Fruit fly (Drosophila melanogaster) whole organism, embryonic: ENCODE measurements around the gene CG43679.

Source experiments
- BtbVII ChIP-seq: fragments of 200-800 bp; sonication (Bioruptor generic); optimal IDR thresholded peaks from 3 replicates; lab custom pipeline; 2017; ENCODE audit warnings: missing biosample characterization, mild to moderate bottlenecking, missing genetic modification characterization
- CG10209 ChIP-seq: fragments of 200-800 bp; sonication (Bioruptor generic); optimal IDR thresholded peaks from 3 replicates; lab custom pipeline; 2017; ENCODE audit warnings: missing biosample characterization, mild to moderate bottlenecking, missing genetic modification characterization, missing genetic modification reagents
- CG1024 ChIP-seq: fragments of 200-800 bp; sonication (Bioruptor generic); IDR thresholded peaks from 2 replicates; pipeline ENCODE4 v1.3.6; 2022; ENCODE audit warnings: missing biosample characterization, missing genetic modification characterization
- CG10274 ChIP-seq: fragments of 200-800 bp; sonication (Bioruptor generic); optimal IDR thresholded peaks from 3 replicates; lab custom pipeline; 2017; ENCODE audit warnings: missing biosample characterization, mild to moderate bottlenecking, missing genetic modification characterization
- CG10431 ChIP-seq: fragments of 200-800 bp; sonication (Bioruptor generic); optimal IDR thresholded peaks from 3 replicates; lab custom pipeline; 2018; ENCODE audit warnings: missing biosample characterization, mild to moderate bottlenecking, missing genetic modification characterization
- CG10543 ChIP-seq: fragments of 200-800 bp; sonication (Bioruptor generic); optimal IDR thresholded peaks from 3 replicates; lab custom pipeline; 2017; ENCODE audit warnings: missing biosample characterization, mild to moderate bottlenecking, missing genetic modification characterization, moderate library complexity
- CG11085 ChIP-seq: fragments of 200-800 bp; sonication (Bioruptor generic); IDR thresholded peaks from 2 replicates; pipeline ENCODE4 v1.3.6; 2022; ENCODE audit warnings: missing biosample characterization, missing genetic modification characterization
- CG12659 ChIP-seq: fragments of 200-800 bp; sonication (Bioruptor generic); optimal IDR thresholded peaks from 3 replicates; lab custom pipeline; 2017; ENCODE audit warnings: mild to moderate bottlenecking, missing biosample characterization, missing genetic modification reagents, missing genetic modification characterization
- CG13775 ChIP-seq: fragments of 200-800 bp; sonication (Bioruptor generic); optimal IDR thresholded peaks from 3 replicates; lab custom pipeline; 2017; ENCODE audit warnings: missing biosample characterization, mild to moderate bottlenecking, missing genetic modification characterization
- CG15011 ChIP-seq: fragments of 200-800 bp; sonication (Bioruptor generic); optimal IDR thresholded peaks from 3 replicates; lab custom pipeline; 2018; ENCODE audit warnings: missing biosample characterization, mild to moderate bottlenecking, missing genetic modification characterization
- CG15696 ChIP-seq: fragments of 200-800 bp; sonication (Bioruptor generic); optimal IDR thresholded peaks from 2 replicates; lab custom pipeline; 2019; ENCODE audit warnings: missing biosample characterization, mild to moderate bottlenecking, missing genetic modification characterization, moderate library complexity
- CG17359 ChIP-seq: fragments of 200-800 bp; sonication (Bioruptor generic); optimal IDR thresholded peaks from 3 replicates; lab custom pipeline; 2018; ENCODE audit warnings: missing biosample characterization, mild to moderate bottlenecking, missing genetic modification characterization, moderate library complexity
- CG18599 ChIP-seq: fragments of 200-800 bp; sonication (Bioruptor generic); optimal IDR thresholded peaks from 3 replicates; lab custom pipeline; 2017; ENCODE audit warnings: missing biosample characterization, missing genetic modification characterization, mild to moderate bottlenecking, moderate library complexity, missing genetic modification reagents
- CG2678 ChIP-seq: fragments of 200-800 bp; sonication (Bioruptor generic); optimal IDR thresholded peaks from 3 replicates; lab custom pipeline; 2019; ENCODE audit warnings: missing biosample characterization, mild to moderate bottlenecking, missing genetic modification characterization, moderate library complexity
- CG30403 ChIP-seq: fragments of 200-800 bp; sonication (Bioruptor generic); optimal IDR thresholded peaks from 3 replicates; lab custom pipeline; 2016; ENCODE audit warnings: missing biosample characterization, missing genetic modification characterization
- CG31224 ChIP-seq: fragments of 200-800 bp; sonication (Bioruptor generic); IDR thresholded peaks from 2 replicates; pipeline ENCODE4 v1.3.6; 2022; ENCODE audit warnings: missing biosample characterization, missing genetic modification characterization
- CG31441 ChIP-seq: fragments of 200-800 bp; sonication (Bioruptor generic); IDR thresholded peaks from 2 replicates; pipeline ENCODE4 v1.3.6; 2022; ENCODE audit warnings: missing biosample characterization, missing genetic modification characterization
- CG4328 ChIP-seq: fragments of 200-800 bp; sonication (Bioruptor generic); optimal IDR thresholded peaks from 3 replicates; lab custom pipeline; 2017; ENCODE audit warnings: missing biosample characterization, missing genetic modification reagents, missing genetic modification characterization
- CG43689 ChIP-seq: fragments of 200-800 bp; sonication (Bioruptor generic); IDR thresholded peaks from 2 replicates; pipeline ENCODE4 v1.3.6; 2022; ENCODE audit warnings: missing biosample characterization, missing genetic modification characterization
- CG4854 ChIP-seq: fragments of 200-800 bp; sonication (Bioruptor generic); optimal IDR thresholded peaks from 2 replicates; lab custom pipeline; 2016; ENCODE audit warnings: missing biosample characterization, missing genetic modification characterization, inconsistent platforms
- CG5953 ChIP-seq: fragments of 200-800 bp; sonication (Bioruptor generic); IDR thresholded peaks from 2 replicates; pipeline ENCODE4 v1.3.6; 2022; ENCODE audit warnings: missing biosample characterization, missing genetic modification characterization
- CG7786 ChIP-seq: fragments of 200-800 bp; sonication (Bioruptor generic); optimal IDR thresholded peaks from 2 replicates; lab custom pipeline; 2016; ENCODE audit warnings: missing biosample characterization, missing genetic modification characterization
- CG7928 ChIP-seq: fragments of 200-800 bp; sonication (Bioruptor generic); optimal IDR thresholded peaks from 2 replicates; lab custom pipeline; 2017; ENCODE audit warnings: missing biosample characterization, mild to moderate bottlenecking, missing genetic modification characterization
- CG8924 ChIP-seq: fragments of 200-800 bp; optimal IDR thresholded peaks from 3 replicates; lab custom pipeline; 2019; ENCODE audit warnings: missing biosample characterization, mild to moderate bottlenecking, missing genetic modification characterization, moderate library complexity
- CG9727 ChIP-seq: fragments of 200-800 bp; sonication (Bioruptor generic); optimal IDR thresholded peaks from 3 replicates; lab custom pipeline; 2017; ENCODE audit warnings: missing biosample characterization, mild to moderate bottlenecking, missing genetic modification characterization
- Eip74EF ChIP-seq, 2 experiments: fragments of 200-800 bp in 1 of 2; fragments of >200 bp in 1 of 2; sonication (Bioruptor generic) in 1 of 2; optimal IDR thresholded peaks; 2 replicates each; lab custom pipeline; 2017 to 2019; ENCODE audit warnings: missing biosample characterization in 2 of 2, missing genetic modification characterization in 2 of 2, mild to moderate bottlenecking in 1 of 2, moderate library complexity in 1 of 2
- Ets65A ChIP-seq: fragments of 200-800 bp; sonication (Bioruptor generic); peaks from one replicate; lab custom pipeline; 2016; ENCODE audit warnings: missing biosample characterization, missing genetic modification characterization
- Gsc ChIP-seq: fragments of 200-800 bp; sonication (Bioruptor generic); IDR thresholded peaks from 2 replicates; pipeline ENCODE4 v1.3.6; 2022; ENCODE audit warnings: missing biosample characterization, missing genetic modification characterization
- Gug ChIP-seq: fragments of 200-800 bp; sonication (Bioruptor generic); IDR thresholded peaks from 4 replicates; pipeline ENCODE4 v1.3.6; 2022; ENCODE audit warnings: missing biosample characterization, missing genetic modification characterization
- HLH4C ChIP-seq: fragments of 200-800 bp; sonication (Bioruptor generic); IDR thresholded peaks from 3 replicates; pipeline ENCODE4 v1.3.6; 2022; ENCODE audit warnings: missing biosample characterization, missing genetic modification characterization; ENCODE audit not compliant: partially characterized antibody
- Nf-YB ChIP-seq: fragments of 200-800 bp; sonication (Bioruptor generic); optimal IDR thresholded peaks from 3 replicates; lab custom pipeline; 2019; ENCODE audit warnings: missing biosample characterization, mild to moderate bottlenecking, missing genetic modification characterization, moderate library complexity
- Oli ChIP-seq: fragments of 200-800 bp; sonication (Bioruptor generic); optimal IDR thresholded peaks from 2 replicates; lab custom pipeline; 2018; ENCODE audit warnings: missing biosample characterization, mild to moderate bottlenecking, missing genetic modification characterization, moderate library complexity
- PHDP ChIP-seq: fragments of 200-800 bp; sonication (Bioruptor generic); optimal IDR thresholded peaks from 3 replicates; lab custom pipeline; 2018; ENCODE audit warnings: missing biosample characterization, mild to moderate bottlenecking, missing genetic modification characterization, moderate library complexity
- Xrp1 ChIP-seq: fragments of 200-800 bp; sonication (Bioruptor generic); IDR thresholded peaks from 2 replicates; pipeline ENCODE4 v1.3.6; 2022; ENCODE audit warnings: missing biosample characterization, missing genetic modification characterization
- ab ChIP-seq: fragments of 200-800 bp; sonication (Bioruptor generic); optimal IDR thresholded peaks from 2 replicates; lab custom pipeline; 2016; ENCODE audit warnings: missing biosample characterization, missing genetic modification characterization
- abd-A ChIP-seq: fragments of 200-800 bp; sonication (Bioruptor generic); optimal IDR thresholded peaks from 3 replicates; lab custom pipeline; 2019; ENCODE audit warnings: missing biosample characterization, mild to moderate bottlenecking, missing genetic modification characterization, moderate library complexity
- bsh ChIP-seq, 2 experiments: fragments of 200-800 bp; sonication (Bioruptor generic); optimal IDR thresholded peaks; 2 replicates each; lab custom pipeline; 2017 to 2018; ENCODE audit warnings: mild to moderate bottlenecking in 2 of 2, missing biosample characterization in 2 of 2, missing genetic modification characterization in 2 of 2, moderate library complexity in 1 of 2
- ci ChIP-seq: fragments of 200-800 bp; sonication (Bioruptor generic); IDR thresholded peaks from 3 replicates; pipeline ENCODE4 v1.3.6; 2022; ENCODE audit warnings: missing biosample characterization, missing genetic modification characterization
- dmrt11E ChIP-seq: fragments of 200-800 bp; sonication (Bioruptor generic); optimal IDR thresholded peaks from 3 replicates; lab custom pipeline; 2018; ENCODE audit warnings: missing biosample characterization, mild to moderate bottlenecking, missing genetic modification characterization, moderate library complexity
- emc ChIP-seq: fragments of 200-800 bp; sonication (Bioruptor generic); optimal IDR thresholded peaks from 2 replicates; lab custom pipeline; 2016; ENCODE audit warnings: missing biosample characterization, missing genetic modification characterization
- eve ChIP-seq, 2 experiments: fragments of >200 bp; optimal IDR thresholded peaks; 2 replicates each; lab custom pipeline; 2017; ENCODE audit warnings: missing biosample characterization in 2 of 2, missing genetic modification characterization in 2 of 2
- her ChIP-seq: fragments of 200-800 bp; sonication (Bioruptor generic); optimal IDR thresholded peaks from 2 replicates; lab custom pipeline; 2016; ENCODE audit warnings: missing biosample characterization, missing genetic modification characterization
- ind ChIP-seq: fragments of 200-800 bp; sonication (Bioruptor generic); optimal IDR thresholded peaks from 3 replicates; lab custom pipeline; 2016; ENCODE audit warnings: missing biosample characterization, missing genetic modification characterization
- kah ChIP-seq: fragments of 200-800 bp; sonication (Bioruptor generic); optimal IDR thresholded peaks from 2 replicates; lab custom pipeline; 2018; ENCODE audit warnings: missing biosample characterization, mild to moderate bottlenecking, missing genetic modification characterization
- lab ChIP-seq: fragments of 200-800 bp; sonication (Bioruptor generic); optimal IDR thresholded peaks from 3 replicates; lab custom pipeline; 2017; ENCODE audit warnings: missing biosample characterization, missing genetic modification characterization, mild to moderate bottlenecking, moderate library complexity, missing genetic modification reagents
- lilli ChIP-seq: fragments of 200-800 bp; sonication (Bioruptor generic); optimal IDR thresholded peaks from 3 replicates; lab custom pipeline; 2016; ENCODE audit warnings: missing biosample characterization, missing genetic modification characterization
- nerfin-1 ChIP-seq: fragments of 200-800 bp; sonication (Bioruptor generic); optimal IDR thresholded peaks from 3 replicates; lab custom pipeline; 2019; ENCODE audit warnings: missing biosample characterization, mild to moderate bottlenecking, missing genetic modification characterization, moderate library complexity
- phol ChIP-seq: fragments of 200-800 bp; sonication (Bioruptor generic); optimal IDR thresholded peaks from 3 replicates; lab custom pipeline; 2018; ENCODE audit warnings: missing biosample characterization, mild to moderate bottlenecking, missing genetic modification characterization, moderate library complexity
- sd ChIP-seq: fragments of 200-800 bp; sonication (Bioruptor generic); optimal IDR thresholded peaks from 3 replicates; lab custom pipeline; 2018; ENCODE audit warnings: missing biosample characterization, mild to moderate bottlenecking, missing genetic modification characterization, moderate library complexity
- seq ChIP-seq: fragments of 200-800 bp; sonication (Bioruptor generic); IDR thresholded peaks from 2 replicates; pipeline ENCODE4 v1.3.6; 2022; ENCODE audit warnings: missing biosample characterization, missing genetic modification characterization

Gene CG43679

DNA sequence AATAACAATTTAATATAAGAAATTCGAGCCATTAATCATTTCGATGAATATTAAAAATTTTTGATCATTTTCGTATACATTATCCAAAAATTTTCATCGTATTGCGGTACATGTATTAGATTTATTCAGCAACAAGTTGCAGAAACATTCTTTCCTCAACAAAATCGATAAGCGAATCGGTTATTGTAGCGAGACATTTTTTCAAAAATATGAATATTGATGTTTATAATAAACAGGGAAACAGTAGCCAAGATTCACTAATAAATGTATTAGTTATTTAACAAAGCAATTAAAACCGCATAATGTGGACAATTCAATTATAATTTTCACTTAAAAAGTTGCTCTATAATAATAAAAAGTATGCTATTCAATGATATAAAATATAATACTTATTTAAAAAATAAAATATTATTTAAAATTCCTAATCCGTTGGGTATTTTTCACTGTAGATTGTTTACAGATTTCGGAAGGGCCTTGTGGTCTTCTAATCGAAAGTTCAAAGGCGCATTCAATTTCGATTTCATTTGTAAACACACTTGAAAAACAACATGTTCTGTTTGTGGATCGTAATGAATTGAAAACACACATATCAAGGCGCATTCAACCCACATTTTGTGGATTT lies 38.0 kb upstream of the CG43679 start (continued):
- no peak for TF ChIP-seq CG4854 (GFP tag; lab: Kevin White, UChicago)
- peak in 1 of 2 experiments; percentile 44 for TF ChIP-seq bsh (GFP tag; optimal IDR thresholded peaks at IDR 0.05; lab: Kevin White, UChicago)
- TF ChIP-seq eve (GFP tag; optimal IDR thresholded peaks at IDR 0.05; lab: Kevin White, UChicago), result no peak
- TF ChIP-seq CG10543, result no peak
- no peak for TF ChIP-seq CG15696
- no peak for TF ChIP-seq Gsc
- TF ChIP-seq CG43689, result no peak
- TF ChIP-seq CG9727 (GFP tag; lab: Kevin White, UChicago), result no peak
- TF ChIP-seq Oli, result peak; percentile 5
- TF ChIP-seq CG2678 (tag; lab: Kevin White, UChicago), result peak; percentile 60
- no peak for TF ChIP-seq lab (GFP tag; lab: Kevin White, UChicago)
- no peak for TF ChIP-seq dmrt11E (tag; lab: Kevin White, UChicago)
- TF ChIP-seq CG17359, result peak; percentile 19
- TF ChIP-seq sd (tag; lab: Kevin White, UChicago), result peak; percentile 14
- no peak for TF ChIP-seq CG10209 (GFP tag; lab: Kevin White, UChicago)
- no peak for TF ChIP-seq her (GFP tag; lab: Kevin White, UChicago)
- TF ChIP-seq CG5953, result no peak
- TF ChIP-seq CG13775, result no peak
- TF ChIP-seq CG10274 (GFP tag; lab: Kevin White, UChicago), result no peak
- TF ChIP-seq CG30403 (GFP tag; lab: Kevin White, UChicago), result no peak
- no peak for TF ChIP-seq CG4328 (GFP tag; lab: Kevin White, UChicago)
- TF ChIP-seq ind (GFP tag; lab: Kevin White, UChicago), result no peak
- 0 out of 2 replicates have a peak, but pooled peaks have one; percentile 6 for TF ChIP-seq Xrp1 (GFP tag; lab: Robert Waterston, UW)
- no peak for TF ChIP-seq CG7928
- no peak for TF ChIP-seq lilli (GFP tag; lab: Kevin White, UChicago)
- peak; percentile 53 for TF ChIP-seq PHDP (tag; lab: Kevin White, UChicago)
- no peak for TF ChIP-seq CG10431 (GFP tag; lab: Kevin White, UChicago)
- peak; percentile 31 for TF ChIP-seq CG8924 (tag; lab: Kevin White, UChicago)
- TF ChIP-seq CG1024 (GFP tag; lab: Robert Waterston, UW), result no peak
- no peak for TF ChIP-seq Ets65A
- TF ChIP-seq phol (tag; lab: Kevin White, UChicago), result peak; percentile 24
- no peak for TF ChIP-seq CG7786 (GFP tag; lab: Kevin White, UChicago)
- TF ChIP-seq abd-A (tag; lab: Kevin White, UChicago), result no peak
- TF ChIP-seq seq (GFP tag; lab: Robert Waterston, UW), result no peak
- no peak for TF ChIP-seq CG31224 (GFP tag; lab: Robert Waterston, UW)
- TF ChIP-seq Gug (GFP tag; lab: Robert Waterston, UW), result no peak
- TF ChIP-seq HLH4C (GFP tag; lab: Robert Waterston, UW), result no peak
- no peak for TF ChIP-seq Nf-YB (GFP tag; lab: Kevin White, UChicago)
- TF ChIP-seq ab (GFP tag; lab: Kevin White, UChicago), result no peak
- no peak for TF ChIP-seq nerfin-1
- TF ChIP-seq CG11085 (GFP tag; lab: Robert Waterston, UW), result no peak
- TF ChIP-seq CG31441, result peak; percentile 48
- no peak for TF ChIP-seq kah (GFP tag; lab: Kevin White, UChicago)
- no peak for TF ChIP-seq CG12659 (GFP tag; lab: Kevin White, UChicago)
- TF ChIP-seq ci (GFP tag; lab: Robert Waterston, UW), result no peak
- no peak for TF ChIP-seq CG15011 (GFP tag; lab: Kevin White, UChicago)
- TF ChIP-seq Eip74EF (GFP tag; optimal IDR thresholded peaks at IDR 0.05; lab: Kevin White, UChicago), result peak in 1 of 2 experiments; percentile 15
- no peak for TF ChIP-seq BtbVII (GFP tag; lab: Kevin White, UChicago)
- TF ChIP-seq CG18599, result no peak
- TF ChIP-seq emc (GFP tag; lab: Kevin White, UChicago), result no peak
